Worm (Caenorhabditis elegans): ENCODE measurements around the gene F53H1.4.

F53H1.4 gene

ce11 chrIV:1361616-1362228, 51.8 kb downstream of the F53H1.4 start:
- TF ChIP-seq aly-1 (tag; optimal IDR thresholded peaks at IDR 0.05) (no peak), tbx-11 (GFP tag; IDR thresholded peaks at IDR 0.05) (no peak), hmg-4 (GFP tag; optimal IDR thresholded peaks at IDR 0.05) (peak; percentile 52), ceh-13 (GFP tag; optimal IDR thresholded peaks at IDR 0.05) (no peak), sea-1 (GFP tag; conservative IDR thresholded peaks at IDR 0.05) (no peak), B0310.2 (tag; optimal IDR thresholded peaks at IDR 0.05) (no peak)

- TF ChIP-seq ama-1 (optimal IDR thresholded peaks at IDR 0.05) (no peak), tra-4 (tag; optimal IDR thresholded peaks at IDR 0.05) (no peak), ceh-36 (tag; optimal IDR thresholded peaks at IDR 0.05) (no peak)
Measured at ce11 chrIV:1365771-1366170, 55.8 kb downstream of the F53H1.4 start.

ce11 chrIV:1367041-1367440, 57.1 kb downstream of the F53H1.4 start:
- TF ChIP-seq pes-1 (GFP tag; IDR thresholded peaks at IDR 0.05) (no peak), tra-4 (tag; optimal IDR thresholded peaks at IDR 0.05) (no peak), tbx-11 (GFP tag; IDR thresholded peaks at IDR 0.05) (no peak), ceh-36 (tag; optimal IDR thresholded peaks at IDR 0.05) (no peak), hnd-1 (tag; optimal IDR thresholded peaks at IDR 0.05) (no peak), hmbx-1 (tag; optimal IDR thresholded peaks at IDR 0.05) (no peak), scrt-1 (GFP tag; IDR thresholded peaks at IDR 0.05) (no peak), ama-1 (optimal IDR thresholded peaks at IDR 0.05) (no peak), sea-1 (GFP tag; conservative IDR thresholded peaks at IDR 0.05) (no peak), ets-7 (tag; optimal IDR thresholded peaks at IDR 0.05) (no peak), aly-1 (tag; optimal IDR thresholded peaks at IDR 0.05) (no peak), tbx-37 (GFP tag; conservative IDR thresholded peaks at IDR 0.05) (no peak)

ce11 chrIV:1371300-1371699, 61.3 kb downstream of the F53H1.4 start:
- no peak for TF ChIP-seq ceh-13 (GFP tag; optimal IDR thresholded peaks at IDR 0.05)
- TF ChIP-seq hnd-1 (tag; optimal IDR thresholded peaks at IDR 0.05) = no peak
- TF ChIP-seq sea-1 (GFP tag; conservative IDR thresholded peaks at IDR 0.05) = no peak
- no peak for TF ChIP-seq pes-1 (GFP tag; IDR thresholded peaks at IDR 0.05)
- TF ChIP-seq flt-1 (GFP tag; IDR thresholded peaks at IDR 0.05) = no peak
- no peak for TF ChIP-seq hmbx-1 (tag; optimal IDR thresholded peaks at IDR 0.05)
- TF ChIP-seq ets-7 (tag; optimal IDR thresholded peaks at IDR 0.05) = no peak
- no peak for TF ChIP-seq tbx-11 (GFP tag; IDR thresholded peaks at IDR 0.05)
- TF ChIP-seq aly-1 (tag; optimal IDR thresholded peaks at IDR 0.05) = no peak
- TF ChIP-seq ama-1 (optimal IDR thresholded peaks at IDR 0.05) = no peak

ce11 chrIV:1375289-1375688, 65.3 kb downstream of the F53H1.4 start:
- TF ChIP-seq flt-1 (GFP tag; IDR thresholded peaks at IDR 0.05) (no peak), ama-1 (optimal IDR thresholded peaks at IDR 0.05) (no peak), tbx-11 (GFP tag; IDR thresholded peaks at IDR 0.05) (no peak), tra-4 (tag; optimal IDR thresholded peaks at IDR 0.05) (no peak), pes-1 (GFP tag; IDR thresholded peaks at IDR 0.05) (no peak), ets-7 (tag; optimal IDR thresholded peaks at IDR 0.05) (no peak), scrt-1 (GFP tag; IDR thresholded peaks at IDR 0.05) (no peak)

DNA sequence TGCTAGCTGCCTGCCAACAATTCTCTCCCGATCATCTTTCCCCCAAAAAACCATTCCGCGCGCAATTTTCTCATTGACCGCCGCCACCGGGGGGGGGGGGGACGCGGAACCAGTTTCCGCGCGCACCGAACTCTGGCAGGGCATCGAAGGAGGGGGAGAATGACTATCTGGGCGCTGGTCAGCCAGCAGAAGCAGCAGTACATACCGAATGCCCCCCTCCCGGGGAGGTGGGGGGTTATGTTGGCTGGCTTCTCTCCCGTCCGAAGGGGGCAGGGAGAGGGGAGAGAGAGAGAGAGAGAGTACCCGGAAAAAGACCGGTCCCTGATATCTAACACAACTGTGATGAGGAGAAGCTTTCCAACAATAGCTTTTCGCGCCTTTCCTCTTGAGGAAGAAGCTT, 67.7 kb downstream of the F53H1.4 start:
- TF ChIP-seq scrt-1 (GFP tag; IDR thresholded peaks at IDR 0.05) = peak; percentile 18; the same call in 1 of the 2 replicates
- TF ChIP-seq pes-1 (GFP tag; IDR thresholded peaks at IDR 0.05) = no peak
- TF ChIP-seq ceh-13 (GFP tag; optimal IDR thresholded peaks at IDR 0.05) = no peak
- TF ChIP-seq flt-1 (GFP tag; IDR thresholded peaks at IDR 0.05) = no peak
- peak; percentile 3; the same call in 1 of the 2 replicates for TF ChIP-seq tbx-37 (GFP tag; conservative IDR thresholded peaks at IDR 0.05)
- TF ChIP-seq hmbx-1 (tag; optimal IDR thresholded peaks at IDR 0.05) = no peak
- no peak for TF ChIP-seq ceh-36 (tag; optimal IDR thresholded peaks at IDR 0.05)
- no peak for TF ChIP-seq ets-7 (tag; optimal IDR thresholded peaks at IDR 0.05)
- no peak for TF ChIP-seq B0310.2 (tag; optimal IDR thresholded peaks at IDR 0.05)
- no peak for TF ChIP-seq tbx-11 (GFP tag; IDR thresholded peaks at IDR 0.05)
- no peak for TF ChIP-seq ama-1 (optimal IDR thresholded peaks at IDR 0.05)
- no peak for TF ChIP-seq F13C5.2 (tag; optimal IDR thresholded peaks at IDR 0.05)
- peak; percentile 16 for TF ChIP-seq hmg-4 (GFP tag; optimal IDR thresholded peaks at IDR 0.05)
- peak; percentile 54; the same call in 1 of the 2 replicates for TF ChIP-seq sea-1 (GFP tag; conservative IDR thresholded peaks at IDR 0.05)
- TF ChIP-seq hnd-1 (tag; optimal IDR thresholded peaks at IDR 0.05) = no peak
- TF ChIP-seq tra-4 (tag; optimal IDR thresholded peaks at IDR 0.05) = no peak
- TF ChIP-seq aly-1 (tag; optimal IDR thresholded peaks at IDR 0.05) = no peak
